Fruit fly (Drosophila melanogaster) whole organism, embryonic: Measurements from ENCODE around the gene Rrp1.
A peak's percentile ranks its signal among the peaks of the same experiment; 100 is the strongest.

Experiments
- CG10267 ChIP-seq: fragments of 200-800 bp; sonication (Bioruptor generic); optimal IDR thresholded peaks from 2 replicates; lab custom pipeline; 2018; ENCODE audit warnings: missing biosample characterization, mild to moderate bottlenecking, missing genetic modification characterization, moderate library complexity
- CG12155 ChIP-seq: fragments of 200-800 bp; sonication (Bioruptor generic); optimal IDR thresholded peaks from 3 replicates; lab custom pipeline; 2016; ENCODE audit warnings: missing biosample characterization, missing genetic modification characterization
- CG13424 ChIP-seq: fragments of 200-800 bp; sonication (Bioruptor generic); optimal IDR thresholded peaks from 2 replicates; lab custom pipeline; 2019; ENCODE audit warnings: missing biosample characterization, mild to moderate bottlenecking, missing genetic modification characterization, moderate library complexity
- CG13624 ChIP-seq: fragments of 200-800 bp; sonication (Bioruptor generic); optimal IDR thresholded peaks from 2 replicates; lab custom pipeline; 2016; ENCODE audit warnings: missing biosample characterization, missing genetic modification characterization
- CG14860 ChIP-seq: fragments of 200-800 bp; sonication (Bioruptor generic); IDR thresholded peaks from 3 replicates; pipeline ENCODE4 v1.3.6; 2022; ENCODE audit warnings: missing biosample characterization, missing genetic modification characterization; ENCODE audit not compliant: partially characterized antibody
- CG15514 ChIP-seq: fragments of 200-800 bp; sonication (Bioruptor generic); optimal IDR thresholded peaks from 3 replicates; lab custom pipeline; 2017; ENCODE audit warnings: missing biosample characterization, missing genetic modification characterization, mild to moderate bottlenecking, moderate library complexity, missing genetic modification reagents
- CG16779 ChIP-seq: fragments of 200-800 bp; sonication (Bioruptor generic); IDR thresholded peaks from 2 replicates; pipeline ENCODE4 v1.3.6; 2022; ENCODE audit warnings: missing biosample characterization, missing genetic modification characterization
- CG17802 ChIP-seq: fragments of 200-800 bp; sonication (Bioruptor generic); optimal IDR thresholded peaks from 2 replicates; lab custom pipeline; 2018; ENCODE audit warnings: missing biosample characterization, mild to moderate bottlenecking, missing genetic modification characterization, moderate library complexity
- CG1792 ChIP-seq: fragments of 200-800 bp; sonication (Bioruptor generic); optimal IDR thresholded peaks from 2 replicates; lab custom pipeline; 2016; ENCODE audit warnings: missing biosample characterization, missing genetic modification characterization
- CG3995 ChIP-seq: fragments of 200-800 bp; sonication (Bioruptor generic); optimal IDR thresholded peaks from 3 replicates; lab custom pipeline; 2016; ENCODE audit warnings: missing biosample characterization, missing genetic modification characterization
- CG4404 ChIP-seq: fragments of 200-800 bp; sonication (Bioruptor generic); IDR thresholded peaks from 2 replicates; pipeline ENCODE4 v1.3.6; 2022; ENCODE audit warnings: missing biosample characterization, missing genetic modification characterization
- CG6689 ChIP-seq: fragments of 200-800 bp; sonication (Bioruptor generic); IDR thresholded peaks from 2 replicates; pipeline ENCODE4 v1.3.6; 2022; ENCODE audit warnings: missing biosample characterization, missing genetic modification characterization
- CG9727 ChIP-seq: fragments of 200-800 bp; sonication (Bioruptor generic); optimal IDR thresholded peaks from 3 replicates; lab custom pipeline; 2017; ENCODE audit warnings: missing biosample characterization, mild to moderate bottlenecking, missing genetic modification characterization
- CG9932 ChIP-seq: fragments of 200-800 bp; sonication (Bioruptor generic); IDR thresholded peaks from 2 replicates; pipeline ENCODE4 v1.3.6; 2022; ENCODE audit warnings: missing biosample characterization, missing genetic modification characterization
- D19B ChIP-seq: fragments of 200-800 bp; sonication (Bioruptor generic); optimal IDR thresholded peaks from 2 replicates; lab custom pipeline; 2017; ENCODE audit warnings: missing biosample characterization, mild to moderate bottlenecking, missing genetic modification characterization
- Doc3 ChIP-seq: fragments of 200-800 bp; sonication (Bioruptor generic); IDR thresholded peaks from 3 replicates; pipeline ENCODE4 v1.3.6; 2022; ENCODE audit warnings: missing biosample characterization, missing genetic modification characterization; ENCODE audit not compliant: partially characterized antibody
- Dref ChIP-seq: fragments of 200-800 bp; sonication (Bioruptor generic); IDR thresholded peaks from 2 replicates; pipeline ENCODE4 v1.3.6; 2022; ENCODE audit warnings: missing biosample characterization, missing genetic modification characterization
- Fer1 ChIP-seq: fragments of 200-800 bp; sonication (Bioruptor generic); optimal IDR thresholded peaks from 2 replicates; lab custom pipeline; 2017; ENCODE audit warnings: missing biosample characterization, mild to moderate bottlenecking, missing genetic modification characterization
- HLHmδ ChIP-seq: fragments of 200-800 bp; sonication (Bioruptor generic); optimal IDR thresholded peaks from 2 replicates; lab custom pipeline; 2018; ENCODE audit warnings: missing biosample characterization, mild to moderate bottlenecking, missing genetic modification characterization, moderate library complexity
- Lhr ChIP-seq: fragments of 200-800 bp; sonication (Bioruptor generic); optimal IDR thresholded peaks from 3 replicates; lab custom pipeline; 2017; ENCODE audit warnings: mild to moderate bottlenecking, missing biosample characterization, missing genetic modification reagents, missing genetic modification characterization
- MESR4 ChIP-seq: fragments of 200-800 bp; sonication (Bioruptor generic); optimal IDR thresholded peaks from 2 replicates; lab custom pipeline; 2018; ENCODE audit warnings: missing biosample characterization, mild to moderate bottlenecking, missing genetic modification characterization, moderate library complexity
- Oaz ChIP-seq: fragments of 200-800 bp; sonication (Bioruptor generic); IDR thresholded peaks from 2 replicates; pipeline ENCODE4 v1.3.6; 2022; ENCODE audit warnings: missing biosample characterization, missing genetic modification characterization
- PHDP ChIP-seq: fragments of 200-800 bp; sonication (Bioruptor generic); optimal IDR thresholded peaks from 3 replicates; lab custom pipeline; 2018; ENCODE audit warnings: missing biosample characterization, mild to moderate bottlenecking, missing genetic modification characterization, moderate library complexity
- Side ChIP-seq: fragments of 200-800 bp; sonication (Bioruptor generic); optimal IDR thresholded peaks from 2 replicates; lab custom pipeline; 2016; ENCODE audit warnings: missing biosample characterization, missing genetic modification characterization
- Six4 ChIP-seq: fragments of 200-800 bp; sonication (Bioruptor generic); optimal IDR thresholded peaks from 2 replicates; lab custom pipeline; 2016; ENCODE audit warnings: missing biosample characterization, missing genetic modification characterization
- ato ChIP-seq: fragments of 200-800 bp; sonication (Bioruptor generic); IDR thresholded peaks from 2 replicates; pipeline ENCODE4 v1.3.6; 2022; ENCODE audit warnings: missing biosample characterization, missing genetic modification characterization; ENCODE audit not compliant: partially characterized antibody
- br ChIP-seq: fragments of >200 bp; optimal IDR thresholded peaks from 2 replicates; lab custom pipeline; 2017
- caup ChIP-seq: fragments of 200-800 bp; sonication (Bioruptor generic); optimal IDR thresholded peaks from 3 replicates; lab custom pipeline; 2017; ENCODE audit warnings: missing biosample characterization, mild to moderate bottlenecking, missing genetic modification characterization, moderate library complexity; ENCODE audit not compliant: severe bottlenecking
- crol ChIP-seq: fragments of 200-800 bp; sonication (Bioruptor generic); IDR thresholded peaks from 2 replicates; pipeline ENCODE4 v1.3.6; 2022; ENCODE audit warnings: missing biosample characterization, missing genetic modification characterization
- da ChIP-seq: fragments of 200-800 bp; sonication (Bioruptor generic); optimal IDR thresholded peaks from 2 replicates; lab custom pipeline; 2016; ENCODE audit warnings: missing biosample characterization, missing genetic modification characterization
- danr ChIP-seq: fragments of 200-800 bp; sonication (Bioruptor generic); IDR thresholded peaks from 2 replicates; pipeline ENCODE4 v1.3.6; 2022; ENCODE audit warnings: missing biosample characterization, missing genetic modification characterization
- disco-r ChIP-seq: fragments of 200-800 bp; sonication (Bioruptor generic); optimal IDR thresholded peaks from 2 replicates; lab custom pipeline; 2016; ENCODE audit warnings: missing biosample characterization, missing genetic modification characterization
- ftz-f1 ChIP-seq: fragments of 200-800 bp; sonication (Bioruptor generic); optimal IDR thresholded peaks from 2 replicates; lab custom pipeline; 2016; ENCODE audit warnings: missing biosample characterization, missing genetic modification characterization
- gsb ChIP-seq: fragments of 200-800 bp; sonication (Bioruptor generic); IDR thresholded peaks from 2 replicates; pipeline ENCODE4 v1.3.6; 2022; ENCODE audit warnings: missing biosample characterization, missing genetic modification characterization
- jumu ChIP-seq: fragments of 200-800 bp; sonication (Bioruptor generic); optimal IDR thresholded peaks from 3 replicates; lab custom pipeline; 2016; ENCODE audit warnings: missing biosample characterization, missing genetic modification characterization
- ken ChIP-seq: fragments of 200-800 bp; sonication (Bioruptor generic); IDR thresholded peaks from 3 replicates; pipeline ENCODE4 v1.3.6; 2022; ENCODE audit warnings: missing biosample characterization, missing genetic modification characterization
- lbe ChIP-seq: fragments of 200-800 bp; sonication (Bioruptor generic); optimal IDR thresholded peaks from 2 replicates; lab custom pipeline; 2016; ENCODE audit warnings: missing biosample characterization, mild to moderate bottlenecking, missing genetic modification characterization
- lov ChIP-seq, 2 experiments: fragments of 200-800 bp in 1 of 2; fragments of >200 bp in 1 of 2; sonication (Bioruptor generic) in 1 of 2; IDR thresholded peaks in 1 of 2; optimal IDR thresholded peaks in 1 of 2; 2 replicates in 1 of 2; 3 replicates in 1 of 2; pipeline versions ENCODE4 v1.3.6 to Lab custom; 2017 to 2022; ENCODE audit warnings: missing biosample characterization in 1 of 2, missing genetic modification characterization in 1 of 2
- pb ChIP-seq: fragments of 200-800 bp; sonication (Bioruptor generic); optimal IDR thresholded peaks from 3 replicates; lab custom pipeline; 2016; ENCODE audit warnings: missing biosample characterization, missing genetic modification characterization
- sc ChIP-seq, 3 experiments: fragments of >200 bp in 2 of 3; fragments of 200-800 bp in 1 of 3; sonication (Bioruptor generic) in 1 of 3; optimal IDR thresholded peaks; 2 replicates in 2 of 3; 3 replicates in 1 of 3; lab custom pipeline; 2017; ENCODE audit warnings: mild to moderate bottlenecking in 1 of 3, missing biosample characterization in 1 of 3, missing genetic modification characterization in 1 of 3, missing genetic modification reagents in 1 of 3
- sd ChIP-seq: fragments of 200-800 bp; sonication (Bioruptor generic); optimal IDR thresholded peaks from 3 replicates; lab custom pipeline; 2018; ENCODE audit warnings: missing biosample characterization, mild to moderate bottlenecking, missing genetic modification characterization, moderate library complexity
- sens ChIP-seq: fragments of 200-800 bp; sonication (Bioruptor generic); peaks from one replicate; lab custom pipeline; 2016; ENCODE audit warnings: missing biosample characterization, missing genetic modification characterization
- slou ChIP-seq: fragments of 200-800 bp; sonication (Bioruptor generic); optimal IDR thresholded peaks from 3 replicates; lab custom pipeline; 2016; ENCODE audit warnings: missing biosample characterization, missing genetic modification characterization
- sna ChIP-seq: fragments of 200-800 bp; sonication (Bioruptor generic); IDR thresholded peaks from 2 replicates; pipeline ENCODE4 v1.3.6; 2022; ENCODE audit warnings: missing biosample characterization, missing genetic modification characterization; ENCODE audit not compliant: partially characterized antibody
- so ChIP-seq: fragments of 200-800 bp; sonication (Bioruptor generic); IDR thresholded peaks from 3 replicates; pipeline ENCODE4 v1.3.6; 2022; ENCODE audit warnings: missing biosample characterization, missing genetic modification characterization
- tna ChIP-seq: fragments of 200-800 bp; sonication (Bioruptor generic); IDR thresholded peaks from 2 replicates; pipeline ENCODE4 v1.3.6; 2022; ENCODE audit warnings: missing biosample characterization, missing genetic modification characterization; ENCODE audit not compliant: partially characterized antibody
- toy ChIP-seq: fragments of 200-800 bp; sonication (Bioruptor generic); IDR thresholded peaks from 2 replicates; pipeline ENCODE4 v1.3.6; 2022; ENCODE audit warnings: missing biosample characterization, missing genetic modification characterization
- trem ChIP-seq: fragments of 200-800 bp; optimal IDR thresholded peaks from 3 replicates; lab custom pipeline; 2019; ENCODE audit warnings: missing biosample characterization, mild to moderate bottlenecking, missing genetic modification characterization, moderate library complexity
- trh ChIP-seq: fragments of 200-800 bp; sonication (Bioruptor generic); optimal IDR thresholded peaks from 2 replicates; lab custom pipeline; 2016; ENCODE audit warnings: missing biosample characterization, missing genetic modification characterization
- vnd ChIP-seq: fragments of 200-800 bp; sonication (Bioruptor generic); IDR thresholded peaks from 3 replicates; pipeline ENCODE4 v1.3.6; 2022; ENCODE audit warnings: missing biosample characterization, missing genetic modification characterization; ENCODE audit not compliant: partially characterized antibody

The Rrp1 gene

dm6 chr2L:2999113-2999512 lies 26.8 kb upstream of the Rrp1 start, which contains the start of gene Ccdc85 (continued):
- TF ChIP-seq lov (optimal IDR thresholded peaks at IDR 0.05; lab: Kevin White, UChicago): no peak
- TF ChIP-seq lov (GFP tag; IDR thresholded peaks at IDR 0.05; lab: Robert Waterston, UW): 0 out of 3 replicates have a peak, but pooled peaks have one; percentile 26
- TF ChIP-seq ftz-f1 (GFP tag; lab: Kevin White, UChicago): no peak
- TF ChIP-seq CG9727: no peak
- TF ChIP-seq trh (GFP tag; lab: Kevin White, UChicago): no peak
- peak; percentile 83 for TF ChIP-seq trem
- peak; percentile 28 for TF ChIP-seq Fer1 (GFP tag; lab: Kevin White, UChicago)
- peak; percentile 6; the same call in 1 of the 2 replicates for TF ChIP-seq CG9932 (GFP tag; lab: Robert Waterston, UW)
- no peak for TF ChIP-seq crol (GFP tag; lab: Robert Waterston, UW)
- peak; percentile 97 for TF ChIP-seq CG14860 (GFP tag; lab: Robert Waterston, UW)
- peak; percentile 19 for TF ChIP-seq Side (GFP tag; lab: Kevin White, UChicago)
- TF ChIP-seq CG1792 (GFP tag; lab: Kevin White, UChicago): no peak
- no peak for TF ChIP-seq pb
- peak; percentile 64; the same call in 1 of the 2 replicates for TF ChIP-seq CG16779
- TF ChIP-seq disco-r (GFP tag; lab: Kevin White, UChicago): no peak
- TF ChIP-seq ato: peak; percentile 99
- TF ChIP-seq tna (GFP tag; lab: Robert Waterston, UW): peak; percentile 100
- peak; percentile 93 for TF ChIP-seq CG3995 (GFP tag; lab: Kevin White, UChicago)
- TF ChIP-seq HLHmδ (GFP tag; lab: Kevin White, UChicago): peak; percentile 44
- TF ChIP-seq ken (GFP tag; lab: Robert Waterston, UW): no peak
- TF ChIP-seq CG6689 (GFP tag; lab: Robert Waterston, UW): no peak
- peak; percentile 98 for TF ChIP-seq Dref (GFP tag; lab: Robert Waterston, UW)
- TF ChIP-seq Doc3 (GFP tag; lab: Robert Waterston, UW): peak; percentile 78
- peak; percentile 94 for TF ChIP-seq vnd (GFP tag; lab: Robert Waterston, UW)
- TF ChIP-seq lbe: peak; percentile 12
- TF ChIP-seq CG12155 (GFP tag; lab: Kevin White, UChicago): no peak
- no peak for TF ChIP-seq da (GFP tag; lab: Kevin White, UChicago)
- peak; percentile 6 for TF ChIP-seq CG17802 (tag; lab: Kevin White, UChicago)
- TF ChIP-seq CG10267 (tag; lab: Kevin White, UChicago): peak; percentile 51
- peak; percentile 18 for TF ChIP-seq jumu (GFP tag; lab: Kevin White, UChicago)
- no peak for TF ChIP-seq danr (GFP tag; lab: Robert Waterston, UW)
- peak; percentile 36 for TF ChIP-seq MESR4 (GFP tag; lab: Kevin White, UChicago)
- no peak for TF ChIP-seq toy (GFP tag; lab: Robert Waterston, UW)
- no peak for TF ChIP-seq slou (GFP tag; lab: Kevin White, UChicago)
- TF ChIP-seq sens: peak; percentile 78
- no peak for TF ChIP-seq Six4
- no peak for TF ChIP-seq gsb (GFP tag; lab: Robert Waterston, UW)
- TF ChIP-seq so: no peak
- TF ChIP-seq CG13624 (GFP tag; lab: Kevin White, UChicago): peak; percentile 55
- TF ChIP-seq CG13424 (tag; lab: Kevin White, UChicago): peak; percentile 14
- TF ChIP-seq br: no peak
- no peak for TF ChIP-seq D19B
- peak; percentile 96 for TF ChIP-seq sna
- TF ChIP-seq sd: peak; percentile 17
- no peak for TF ChIP-seq CG4404
- peak; percentile 64 for TF ChIP-seq CG15514
- peak; percentile 35 for TF ChIP-seq PHDP
- TF ChIP-seq caup: peak; percentile 11
- no peak for TF ChIP-seq sc (optimal IDR thresholded peaks at IDR 0.05; lab: Kevin White, UChicago)
- no peak for TF ChIP-seq sc (GFP tag; optimal IDR thresholded peaks at IDR 0.05; lab: Kevin White, UChicago)
- peak; percentile 12 for TF ChIP-seq Lhr (GFP tag; lab: Kevin White, UChicago)
- TF ChIP-seq Oaz: 0 out of 2 replicates have a peak, but pooled peaks have one; percentile 5
